Fruit fly (Drosophila melanogaster): ENCODE results near the gene Jon99Fi.

DNA sequence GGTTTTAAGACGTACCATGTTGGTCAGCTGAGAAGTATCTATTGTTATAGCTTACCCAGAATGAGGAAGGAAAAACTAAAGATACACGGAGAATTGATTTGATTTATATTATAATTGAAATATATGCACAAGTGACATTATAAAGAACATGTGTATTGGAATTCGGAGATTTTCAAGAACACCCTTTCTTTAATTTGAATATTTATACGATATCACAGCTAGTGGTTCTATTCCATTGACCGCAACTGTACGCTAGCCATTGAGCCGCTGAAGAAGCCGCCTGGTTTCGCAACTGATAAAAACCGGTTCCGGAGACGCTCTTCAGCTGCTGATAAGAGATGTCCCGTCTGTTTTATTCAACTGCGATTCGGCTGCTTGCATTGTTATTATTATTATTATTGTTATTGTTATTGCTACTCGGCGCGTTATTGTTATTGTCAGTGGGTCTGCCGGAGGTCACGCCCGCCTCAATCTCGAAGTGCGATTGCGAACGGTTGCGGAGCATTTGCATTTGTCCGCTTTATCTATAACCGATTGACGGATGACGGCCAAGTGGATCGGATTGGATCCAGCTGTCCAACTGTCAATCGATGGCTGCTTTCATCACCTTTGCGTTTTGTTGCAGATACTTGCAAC lies 27.0 kb upstream of the Jon99Fi start:
- TF ChIP-seq Hr78 (GFP tag; optimal IDR thresholded peaks at IDR 0.05) (no peak), psq (GFP tag; optimal IDR thresholded peaks at IDR 0.05) (no peak), Vsx2 (GFP tag; optimal IDR thresholded peaks at IDR 0.05; ENCODE audit: partially characterized antibody) (no peak), h (GFP tag; optimal IDR thresholded peaks at IDR 0.05) (peak; percentile 56), ey (GFP tag; optimal IDR thresholded peaks at IDR 0.05) (peak; percentile 13), Dfd (GFP tag; optimal IDR thresholded peaks at IDR 0.05) (no peak), CrebA (GFP tag; optimal IDR thresholded peaks at IDR 0.05; ENCODE audit: borderline replicate concordance) (no peak), lola (GFP tag; optimal IDR thresholded peaks at IDR 0.05) (no peak), Myc (optimal IDR thresholded peaks at IDR 0.05) (no peak)
